Worm (Caenorhabditis elegans) whole organism, L2 larva: ENCODE results near the gene ngn-1.

ENCODE experiments used
- C34F6.9 ChIP-seq: fragments of 150-350 bp; optimal IDR thresholded peaks from 2 replicates; lab custom pipeline; 2014; ENCODE audit warnings: missing biosample characterization, missing genetic modification characterization
- F13H6.1 ChIP-seq: sonication (generic microtip); optimal IDR thresholded peaks from 2 replicates; lab custom pipeline; 2016; ENCODE audit warnings: missing genetic modification characterization, missing compliant biosample characterization
- R02D3.7 ChIP-seq: fragments of 150-350 bp; optimal IDR thresholded peaks from 2 replicates; lab custom pipeline; 2014; ENCODE audit warnings: missing biosample characterization, missing genetic modification characterization
- Y55F3AM.14 ChIP-seq: fragments of 200-800 bp; sonication (Bioruptor generic); optimal IDR thresholded peaks from 2 replicates; lab custom pipeline; 2018; ENCODE audit warnings: mild to moderate bottlenecking, missing genetic modification characterization, missing compliant biosample characterization
- ZK546.5 ChIP-seq: sonication (generic microtip); optimal IDR thresholded peaks from 2 replicates; lab custom pipeline; 2017; ENCODE audit warnings: missing biosample characterization, missing genetic modification characterization
- alr-1 ChIP-seq: fragments of 150-350 bp; optimal IDR thresholded peaks from 2 replicates; lab custom pipeline; 2014; ENCODE audit warnings: missing biosample characterization, missing genetic modification characterization
- aly-2 ChIP-seq: fragments of 150-350 bp; optimal IDR thresholded peaks from 2 replicates; lab custom pipeline; 2014; ENCODE audit warnings: missing biosample characterization, missing genetic modification characterization
- ama-1 ChIP-seq: fragments of 150-350 bp; optimal IDR thresholded peaks from 2 replicates; lab custom pipeline; 2018; ENCODE audit warnings: inconsistent platforms
- blmp-1 ChIP-seq: sonication (generic microtip); optimal IDR thresholded peaks from 2 replicates; lab custom pipeline; 2017; ENCODE audit warnings: missing genetic modification characterization, mild to moderate bottlenecking, missing compliant biosample characterization, antibody characterized with exemption, moderate library complexity; ENCODE audit not compliant: insufficient read depth
- ceh-16 ChIP-seq: fragments of 150-350 bp; optimal IDR thresholded peaks from 2 replicates; lab custom pipeline; 2014; ENCODE audit warnings: missing biosample characterization, missing genetic modification characterization
- ceh-82 ChIP-seq: fragments of 150-350 bp; optimal IDR thresholded peaks from 2 replicates; lab custom pipeline; 2014; ENCODE audit warnings: missing biosample characterization, missing genetic modification characterization
- crh-2 ChIP-seq: sonication (generic microtip); optimal IDR thresholded peaks from 2 replicates; lab custom pipeline; 2017; ENCODE audit warnings: missing biosample characterization, missing genetic modification characterization
- dmd-4 ChIP-seq: sonication (generic microtip); optimal IDR thresholded peaks from 2 replicates; lab custom pipeline; 2017; ENCODE audit warnings: missing biosample characterization, missing genetic modification characterization
- egl-27 ChIP-seq: sonication (generic microtip); optimal IDR thresholded peaks from 3 replicates; lab custom pipeline; 2017; ENCODE audit warnings: missing biosample characterization, missing genetic modification reagents, missing genetic modification characterization
- elt-1 ChIP-seq: fragments of 150-350 bp; optimal IDR thresholded peaks from 2 replicates; lab custom pipeline; 2014; ENCODE audit warnings: missing biosample characterization, missing genetic modification characterization
- elt-3 ChIP-seq: sonication (generic microtip); optimal IDR thresholded peaks from 2 replicates; lab custom pipeline; 2017; ENCODE audit warnings: missing biosample characterization, missing genetic modification characterization
- fos-1 ChIP-seq: fragments of 150-350 bp; optimal IDR thresholded peaks from 2 replicates; lab custom pipeline; 2014; ENCODE audit warnings: missing biosample characterization, missing genetic modification characterization
- gmeb-1 ChIP-seq: fragments of 150-350 bp; optimal IDR thresholded peaks from 2 replicates; lab custom pipeline; 2014; ENCODE audit warnings: missing biosample characterization, missing genetic modification characterization
- lin-11 ChIP-seq: fragments of 150-350 bp; sonication (generic microtip); optimal IDR thresholded peaks from 2 replicates; lab custom pipeline; 2014; ENCODE audit warnings: missing biosample characterization, missing genetic modification characterization, inconsistent platforms, mixed read lengths
- lin-13 ChIP-seq: fragments of 150-350 bp; optimal IDR thresholded peaks from 2 replicates; lab custom pipeline; 2014; ENCODE audit warnings: missing biosample characterization, missing genetic modification reagents, missing genetic modification characterization
- lin-39 ChIP-seq: fragments of 150-350 bp; optimal IDR thresholded peaks from 2 replicates; lab custom pipeline; 2014; ENCODE audit warnings: missing biosample characterization, missing genetic modification reagents, missing genetic modification characterization
- lsy-2 ChIP-seq, 2 experiments: fragments of 150-350 bp in 1 of 2; sonication (generic microtip) in 1 of 2; optimal IDR thresholded peaks; 2 replicates each; lab custom pipeline; 2014 to 2017; ENCODE audit warnings: missing biosample characterization in 2 of 2, missing genetic modification characterization in 2 of 2
- mab-5 ChIP-seq: fragments of 150-350 bp; optimal IDR thresholded peaks from 2 replicates; lab custom pipeline; 2014; ENCODE audit warnings: missing biosample characterization, missing genetic modification characterization
- mbf-1 ChIP-seq: sonication (generic microtip); optimal IDR thresholded peaks from 2 replicates; lab custom pipeline; 2017; ENCODE audit warnings: missing biosample characterization, missing genetic modification characterization
- mdl-1 ChIP-seq, 2 experiments: fragments of 150-350 bp in 1 of 2; sonication (generic microtip) in 1 of 2; optimal IDR thresholded peaks; 2 replicates each; lab custom pipeline; 2017; ENCODE audit warnings: missing biosample characterization in 2 of 2, missing genetic modification characterization in 2 of 2
- nhr-10 ChIP-seq: sonication (generic microtip); optimal IDR thresholded peaks from 2 replicates; lab custom pipeline; 2017; ENCODE audit warnings: missing biosample characterization, missing genetic modification characterization
- nhr-11 ChIP-seq: fragments of 150-350 bp; optimal IDR thresholded peaks from 2 replicates; lab custom pipeline; 2014; ENCODE audit warnings: missing biosample characterization, missing genetic modification characterization
- nhr-12 ChIP-seq: fragments of 150-350 bp; optimal IDR thresholded peaks from 2 replicates; lab custom pipeline; 2014; ENCODE audit warnings: missing biosample characterization, missing genetic modification characterization
- nhr-129 ChIP-seq: fragments of 150-350 bp; optimal IDR thresholded peaks from 2 replicates; lab custom pipeline; 2014; ENCODE audit warnings: missing biosample characterization, missing genetic modification characterization
- nhr-21 ChIP-seq: fragments of 150-350 bp; optimal IDR thresholded peaks from 2 replicates; lab custom pipeline; 2014; ENCODE audit warnings: missing biosample characterization, missing genetic modification characterization
- nhr-23 ChIP-seq: fragments of 150-350 bp; optimal IDR thresholded peaks from 2 replicates; lab custom pipeline; 2014; ENCODE audit warnings: missing biosample characterization, missing genetic modification reagents, missing genetic modification characterization
- nhr-237 ChIP-seq: fragments of 150-350 bp; optimal IDR thresholded peaks from 2 replicates; lab custom pipeline; 2014; ENCODE audit warnings: missing biosample characterization, missing genetic modification characterization
- nhr-25 ChIP-seq: fragments of 150-350 bp; sonication (generic microtip); optimal IDR thresholded peaks from 3 replicates; lab custom pipeline; 2014; ENCODE audit warnings: missing biosample characterization, missing genetic modification characterization
- nhr-6 ChIP-seq: fragments of 150-350 bp; optimal IDR thresholded peaks from 2 replicates; lab custom pipeline; 2014; ENCODE audit warnings: missing biosample characterization, missing genetic modification characterization
- nhr-77 ChIP-seq: fragments of 150-350 bp; optimal IDR thresholded peaks from 2 replicates; lab custom pipeline; 2014; ENCODE audit warnings: missing biosample characterization, missing genetic modification characterization
- peb-1 ChIP-seq: fragments of 150-350 bp; optimal IDR thresholded peaks from 2 replicates; lab custom pipeline; 2014; ENCODE audit warnings: missing biosample characterization, missing genetic modification characterization
- sem-4 ChIP-seq: fragments of 150-350 bp; optimal IDR thresholded peaks from 2 replicates; lab custom pipeline; 2014; ENCODE audit warnings: missing biosample characterization, missing genetic modification reagents, missing genetic modification characterization
- skn-1 ChIP-seq: sonication (generic microtip); optimal IDR thresholded peaks from 2 replicates; lab custom pipeline; 2017; ENCODE audit warnings: missing biosample characterization, missing genetic modification characterization
- sma-3 ChIP-seq: sonication (generic microtip); optimal IDR thresholded peaks from 2 replicates; lab custom pipeline; 2016; ENCODE audit warnings: missing genetic modification reagents, missing genetic modification characterization, missing compliant biosample characterization
- sma-9 ChIP-seq, 2 experiments: fragments of 150-350 bp in 1 of 2; sonication (generic microtip) in 1 of 2; optimal IDR thresholded peaks; 2 replicates each; lab custom pipeline; 2014 to 2016; ENCODE audit warnings: missing genetic modification characterization in 2 of 2, mild to moderate bottlenecking in 1 of 2, missing biosample characterization in 1 of 2, missing compliant biosample characterization in 1 of 2, missing genetic modification reagents in 1 of 2, moderate library complexity in 1 of 2
- snpc-4 ChIP-seq: fragments of 150-350 bp; optimal IDR thresholded peaks from 2 replicates; lab custom pipeline; 2014; ENCODE audit warnings: missing biosample characterization, missing genetic modification characterization
- unc-39 ChIP-seq: fragments of 150-350 bp; optimal IDR thresholded peaks from 2 replicates; lab custom pipeline; 2014; ENCODE audit warnings: missing biosample characterization, missing genetic modification characterization
- unc-55 ChIP-seq: fragments of 150-350 bp; sonication (generic microtip); optimal IDR thresholded peaks from 3 replicates; lab custom pipeline; 2014; ENCODE audit warnings: missing biosample characterization, missing genetic modification reagents, missing genetic modification characterization
- unc-62 ChIP-seq: fragments of 150-350 bp; optimal IDR thresholded peaks from 2 replicates; lab custom pipeline; 2014; ENCODE audit warnings: missing biosample characterization, missing genetic modification reagents, missing genetic modification characterization
- zag-1 ChIP-seq: fragments of 150-350 bp; optimal IDR thresholded peaks from 2 replicates; lab custom pipeline; 2014; ENCODE audit warnings: missing biosample characterization, missing genetic modification characterization
- ztf-1 ChIP-seq: fragments of 200-800 bp; sonication (Bioruptor generic); conservative IDR thresholded peaks from 2 replicates; pipeline ENCODE4 v1.3.6; 2022; ENCODE audit warnings: missing genetic modification characterization, missing compliant biosample characterization
- ztf-11 ChIP-seq: sonication (generic microtip); optimal IDR thresholded peaks from 2 replicates; lab custom pipeline; 2017; ENCODE audit warnings: missing biosample characterization, missing genetic modification characterization
- ztf-4 ChIP-seq: fragments of 150-350 bp; optimal IDR thresholded peaks from 2 replicates; lab custom pipeline; 2014; ENCODE audit warnings: missing biosample characterization, missing genetic modification characterization

Gene ngn-1

DNA sequence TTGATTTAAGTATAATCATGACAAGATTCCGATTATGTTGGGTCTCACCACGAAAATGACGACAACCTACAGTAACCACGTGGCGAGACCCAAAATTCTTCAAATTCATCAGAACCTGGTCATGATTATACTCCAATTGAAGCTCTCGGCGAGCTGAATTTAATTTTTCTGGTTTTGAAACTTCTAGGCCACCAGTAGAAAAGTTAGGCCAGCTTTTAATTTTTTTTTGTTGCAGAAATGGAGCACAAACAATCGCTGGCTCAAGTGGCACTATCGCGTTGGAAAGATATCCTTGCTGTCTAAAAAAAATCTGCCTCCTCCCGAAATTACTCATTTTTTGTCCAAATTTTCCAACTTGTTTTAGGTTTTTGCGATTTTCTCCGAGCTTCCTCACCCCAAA is 21.5 kb downstream of the ngn-1 start:
- TF ChIP-seq egl-27 (tag; lab: Kevin White, UChicago) (no peak), sma-3 (no peak), ceh-16 (no peak), mbf-1 (tag; lab: Kevin White, UChicago) (no peak), unc-62 (GFP tag; lab: Kevin White, UChicago) (no peak), nhr-12 (no peak), ama-1 (lab: Kevin White, UChicago) (no peak), ceh-82 (tag; lab: Kevin White, UChicago) (no peak), elt-3 (tag; lab: Kevin White, UChicago) (no peak), blmp-1 (tag; lab: Kevin White, UChicago) (no peak), crh-2 (tag; lab: Kevin White, UChicago) (no peak)

DNA sequence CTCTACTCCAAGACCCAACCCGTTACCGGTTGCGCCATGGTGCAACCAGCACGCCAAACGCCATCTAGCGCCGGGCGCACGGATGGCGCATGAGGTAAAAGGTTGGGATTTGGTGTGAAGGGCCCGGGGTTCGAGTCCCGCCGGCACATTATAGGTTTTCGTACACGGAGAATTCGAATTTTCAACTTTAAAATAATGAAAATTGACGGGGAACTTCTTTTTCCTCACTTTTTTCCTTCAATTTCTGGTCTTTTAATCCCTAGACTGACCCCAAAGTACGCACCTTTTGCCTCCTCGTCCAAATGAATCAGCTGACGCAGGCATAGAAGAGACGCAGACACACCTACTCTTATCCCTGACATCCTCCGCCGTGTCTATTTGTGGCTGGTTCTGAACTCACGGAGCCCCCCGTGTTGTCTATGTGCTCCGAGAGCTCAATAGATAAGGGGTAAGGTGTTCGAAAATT is 24.5 kb downstream of the ngn-1 start:
- TF ChIP-seq nhr-25 (tag; lab: Kevin White, UChicago): peak; percentile 13
- peak in 1 of 2 experiments; percentile 34 for TF ChIP-seq lsy-2 (tag; optimal IDR thresholded peaks at IDR 0.05; lab: Kevin White, UChicago)
- no peak for TF ChIP-seq snpc-4
- TF ChIP-seq nhr-12: no peak
- no peak for TF ChIP-seq ztf-1 (GFP tag; lab: Robert Waterston, UW)
- TF ChIP-seq nhr-237 (tag; lab: Kevin White, UChicago): no peak
- TF ChIP-seq unc-62 (GFP tag; lab: Kevin White, UChicago): no peak
- no peak for TF ChIP-seq sem-4 (tag; lab: Kevin White, UChicago)
- no peak for TF ChIP-seq unc-55
- no peak for TF ChIP-seq ceh-82 (tag; lab: Kevin White, UChicago)
- TF ChIP-seq ama-1 (lab: Kevin White, UChicago): no peak
- peak; percentile 68 for TF ChIP-seq sma-9 (GFP tag; optimal IDR thresholded peaks at IDR 0.05; lab: Kevin White, UChicago)
- TF ChIP-seq sma-9 (tag; optimal IDR thresholded peaks at IDR 0.05; lab: Kevin White, UChicago): no peak
- TF ChIP-seq nhr-23: no peak
- TF ChIP-seq nhr-11 (tag; lab: Kevin White, UChicago): no peak
- no peak for TF ChIP-seq mbf-1 (tag; lab: Kevin White, UChicago)
- TF ChIP-seq sma-3: no peak
- no peak for TF ChIP-seq mdl-1 (tag; optimal IDR thresholded peaks at IDR 0.05; lab: Kevin White, UChicago)
- TF ChIP-seq C34F6.9 (tag; lab: Kevin White, UChicago): peak; percentile 37
- no peak for TF ChIP-seq lin-11
- TF ChIP-seq F13H6.1: no peak
- no peak for TF ChIP-seq zag-1 (tag; lab: Kevin White, UChicago)
- TF ChIP-seq ztf-11: no peak
- no peak for TF ChIP-seq unc-39 (tag; lab: Kevin White, UChicago)
- TF ChIP-seq Y55F3AM.14 (GFP tag; lab: Kevin White, UChicago): peak; percentile 44
- no peak for TF ChIP-seq blmp-1 (tag; lab: Kevin White, UChicago)
- no peak for TF ChIP-seq ZK546.5 (tag; lab: Kevin White, UChicago)
- TF ChIP-seq ztf-4 (tag; lab: Kevin White, UChicago): no peak
- no peak for TF ChIP-seq peb-1
- TF ChIP-seq nhr-21 (tag; lab: Kevin White, UChicago): peak; percentile 10
- TF ChIP-seq nhr-6 (tag; lab: Kevin White, UChicago): no peak
- TF ChIP-seq crh-2 (tag; lab: Kevin White, UChicago): no peak
- no peak for TF ChIP-seq skn-1
- no peak for TF ChIP-seq egl-27 (tag; lab: Kevin White, UChicago)
- no peak for TF ChIP-seq alr-1 (tag; lab: Kevin White, UChicago)
- no peak for TF ChIP-seq mab-5 (tag; lab: Kevin White, UChicago)
- no peak for TF ChIP-seq nhr-10
- TF ChIP-seq aly-2: no peak
- TF ChIP-seq fos-1 (tag; lab: Kevin White, UChicago): no peak
- TF ChIP-seq nhr-77 (tag; lab: Kevin White, UChicago): no peak
- no peak for TF ChIP-seq ceh-16
- no peak for TF ChIP-seq elt-3 (tag; lab: Kevin White, UChicago)
- TF ChIP-seq nhr-129 (tag; lab: Kevin White, UChicago): peak; percentile 73
- TF ChIP-seq lin-39: no peak
- TF ChIP-seq dmd-4 (tag; lab: Kevin White, UChicago): no peak
- TF ChIP-seq elt-1 (tag; lab: Kevin White, UChicago): no peak
- TF ChIP-seq gmeb-1: no peak
- peak; percentile 19 for TF ChIP-seq lin-13 (GFP tag; lab: Kevin White, UChicago)
- no peak for TF ChIP-seq R02D3.7
